Worm (Caenorhabditis elegans): ENCODE results near the gene ZK813.4.

DNA sequence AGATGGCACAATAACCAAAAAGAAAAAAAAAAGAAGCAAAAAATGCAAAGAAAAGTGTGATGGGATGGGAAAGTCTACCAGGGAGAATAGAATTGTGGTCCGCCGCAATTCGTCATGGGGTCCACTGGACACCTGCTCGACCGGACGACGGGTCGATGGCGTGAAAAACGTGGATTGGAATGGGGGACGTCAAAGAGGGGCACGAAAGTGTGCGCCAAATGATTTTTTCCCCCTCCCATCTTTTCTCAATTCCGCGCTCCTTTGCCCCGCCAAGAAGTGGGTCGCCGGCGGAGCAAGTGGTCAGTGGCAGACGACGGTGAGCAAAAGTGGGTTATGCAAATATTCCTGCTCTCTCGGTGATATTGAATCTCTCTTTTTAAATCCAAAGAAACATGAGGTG lies 38.0 kb upstream of the ZK813.4 start:
- TF ChIP-seq ama-1 (optimal IDR thresholded peaks at IDR 0.05) (no peak), lir-3 (tag; optimal IDR thresholded peaks at IDR 0.05; ENCODE audit: poor library complexity) (no peak), mdl-1 (tag; optimal IDR thresholded peaks at IDR 0.05) (no peak), C34B4.2 (tag; optimal IDR thresholded peaks at IDR 0.05) (no peak), lin-39 (tag; optimal IDR thresholded peaks at IDR 0.05) (no peak), fos-1 (tag; optimal IDR thresholded peaks at IDR 0.05) (no peak), sptf-1 (tag; optimal IDR thresholded peaks at IDR 0.05) (no peak), ets-5 (GFP tag; IDR thresholded peaks at IDR 0.05) (no peak), elt-2 (tag; optimal IDR thresholded peaks at IDR 0.05) (no peak)
